Fruit fly (Drosophila melanogaster): ENCODE results near the gene GILT2.
A peak's percentile ranks its signal among the peaks of the same experiment; 100 is the strongest.

The GILT2 gene

DNA sequence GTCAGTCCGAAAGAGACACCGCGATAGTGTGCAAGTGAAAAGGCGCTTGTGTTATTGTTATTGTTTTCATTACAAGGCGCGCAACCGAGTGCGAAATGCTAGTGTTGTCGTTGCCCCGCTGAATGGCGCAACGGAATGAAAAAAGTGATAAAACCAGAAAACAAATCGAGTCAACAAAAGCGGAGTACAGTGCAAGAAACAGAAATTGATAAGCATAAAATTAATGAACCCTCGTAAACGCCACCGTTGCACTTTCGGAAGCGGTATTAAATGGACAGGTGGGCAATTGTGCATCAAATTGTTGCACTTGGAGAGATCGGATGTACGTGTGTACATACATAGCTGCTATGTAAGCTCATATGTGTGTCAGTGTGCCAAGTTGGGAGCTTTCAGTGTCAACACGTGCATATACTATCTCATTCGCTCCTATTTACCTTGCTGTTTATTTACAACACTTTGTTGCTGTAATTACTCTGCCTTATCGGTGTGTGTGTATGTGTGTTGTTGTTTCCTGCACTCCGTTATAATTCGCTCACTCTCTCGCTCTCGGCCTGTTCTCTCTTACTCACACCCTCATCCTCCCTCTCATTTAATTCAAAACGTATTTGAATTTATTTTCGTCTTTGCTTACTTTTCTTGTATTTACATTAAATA, 44.8 kb downstream of the GILT2 start (continued):
- TF ChIP-seq wdn (GFP tag; IDR thresholded peaks at IDR 0.05) (no peak), Bteb2 (GFP tag; optimal IDR thresholded peaks at IDR 0.05) (no peak), gsb-n (tag; optimal IDR thresholded peaks at IDR 0.05) (peak; percentile 54), kay (GFP tag; optimal IDR thresholded peaks at IDR 0.05) (peak; percentile 41), Taf1 (GFP tag; IDR thresholded peaks at IDR 0.05) (peak; percentile 15; the same call in 1 of the 2 replicates), ttk (GFP tag; IDR thresholded peaks at IDR 0.05) (peak; percentile 36; the same call in 1 of the 2 replicates), slou (GFP tag; optimal IDR thresholded peaks at IDR 0.05) (no peak), pzg (GFP tag; optimal IDR thresholded peaks at IDR 0.05) (no peak), bab2 (GFP tag; optimal IDR thresholded peaks at IDR 0.05) (peak; percentile 42), HHEX (GFP tag; optimal IDR thresholded peaks at IDR 0.05) (peak; percentile 84), CG10321 (GFP tag; IDR thresholded peaks at IDR 0.05) (peak; percentile 51), CG18262 (tag; optimal IDR thresholded peaks at IDR 0.05) (peak; percentile 9), CG9437 (GFP tag; optimal IDR thresholded peaks at IDR 0.05) (no peak), nerfin-1 (tag; optimal IDR thresholded peaks at IDR 0.05) (peak; percentile 54), odd (GFP tag; optimal IDR thresholded peaks at IDR 0.05) (peak; percentile 12), btn (GFP tag; optimal IDR thresholded peaks at IDR 0.05) (no peak), CG8359 (GFP tag; optimal IDR thresholded peaks at IDR 0.05; ENCODE audit: borderline replicate concordance) (peak; percentile 52), H15 (GFP tag; IDR thresholded peaks at IDR 0.05) (peak; percentile 52; the same call in 1 of the 3 replicates), Med (GFP tag) (peak; percentile 97), Meics (GFP tag; optimal IDR thresholded peaks at IDR 0.05) (peak; percentile 68), CG1529 (GFP tag; optimal IDR thresholded peaks at IDR 0.05) (peak; percentile 39), jumu (GFP tag; optimal IDR thresholded peaks at IDR 0.05) (peak; percentile 7), zf30C (GFP tag; optimal IDR thresholded peaks at IDR 0.05) (no peak), exex (tag; optimal IDR thresholded peaks at IDR 0.05) (peak; percentile 51), CG6854 (GFP tag; optimal IDR thresholded peaks at IDR 0.05) (peak; percentile 41), Asciz (GFP tag; optimal IDR thresholded peaks at IDR 0.05) (peak; percentile 96), pnt (GFP tag; optimal IDR thresholded peaks at IDR 0.05) (peak; percentile 60), CG9817 (tag; optimal IDR thresholded peaks at IDR 0.05) (peak; percentile 7), amos (GFP tag; IDR thresholded peaks at IDR 0.05; ENCODE audit: partially characterized antibody) (no peak; the same call in 1 of the 2 replicates), CG11695 (GFP tag; IDR thresholded peaks at IDR 0.05) (peak; percentile 44; the same call in 1 of the 3 replicates), ase (GFP tag; IDR thresholded peaks at IDR 0.05) (peak; percentile 50; the same call in 1 of the 3 replicates), jigr1 (GFP tag; IDR thresholded peaks at IDR 0.05) (0 out of 3 replicates have a peak, but pooled peaks have one; percentile 12), mirr (GFP tag; optimal IDR thresholded peaks at IDR 0.05) (peak; percentile 74), CG8765 (GFP tag; IDR thresholded peaks at IDR 0.05) (no peak), NfI (GFP tag; optimal IDR thresholded peaks at IDR 0.05) (no peak), B-H1 (GFP tag; IDR thresholded peaks at IDR 0.05) (no peak), CG32532 (GFP tag; IDR thresholded peaks at IDR 0.05) (no peak), CG31441 (GFP tag; IDR thresholded peaks at IDR 0.05) (peak; percentile 34; the same call in 1 of the 2 replicates), CG2116 (GFP tag; optimal IDR thresholded peaks at IDR 0.05) (no peak), CG12155 (GFP tag; optimal IDR thresholded peaks at IDR 0.05) (no peak), shn (GFP tag; optimal IDR thresholded peaks at IDR 0.05) (no peak), CG6765 (GFP tag; optimal IDR thresholded peaks at IDR 0.05) (peak; percentile 65), gem (tag; optimal IDR thresholded peaks at IDR 0.05) (peak; percentile 48), CG14710 (tag; optimal IDR thresholded peaks at IDR 0.05) (peak; percentile 20), CG2712 (tag; optimal IDR thresholded peaks at IDR 0.05) (peak; percentile 48), tgo (GFP tag; IDR thresholded peaks at IDR 0.05) (peak; percentile 50; the same call in 2 of the 3 replicates), CG2678 (tag; optimal IDR thresholded peaks at IDR 0.05) (peak; percentile 83), CG11456 (GFP tag; IDR thresholded peaks at IDR 0.05) (0 out of 3 replicates have a peak, but pooled peaks have one; percentile 59), ham (GFP tag; IDR thresholded peaks at IDR 0.05) (0 out of 2 replicates have a peak, but pooled peaks have one; percentile 8)
